Fruit fly (Drosophila melanogaster) whole organism, pupa: ENCODE results near the gene dpp.
A peak's percentile ranks its signal among the peaks of the same experiment; 100 is the strongest.

Experiments
- CG10348 ChIP-seq: fragments of 200-800 bp; sonication (Bioruptor generic); IDR thresholded peaks from 2 replicates; pipeline ENCODE4 v1.3.6; 2022; ENCODE audit warnings: missing biosample characterization, missing genetic modification characterization
- CG12605 ChIP-seq: fragments of 200-800 bp; sonication (Bioruptor generic); IDR thresholded peaks from 2 replicates; pipeline ENCODE4 v1.3.6; 2022; ENCODE audit warnings: missing biosample characterization, missing genetic modification characterization
- CG13204 ChIP-seq: fragments of 200-800 bp; sonication (Bioruptor generic); optimal IDR thresholded peaks from 2 replicates; lab custom pipeline; 2018; ENCODE audit warnings: missing biosample characterization, mild to moderate bottlenecking, missing genetic modification characterization, moderate library complexity
- CG14655 ChIP-seq: fragments of 200-800 bp; sonication (Bioruptor generic); optimal IDR thresholded peaks from 3 replicates; lab custom pipeline; 2017; ENCODE audit warnings: mild to moderate bottlenecking, missing biosample characterization, missing genetic modification reagents, missing genetic modification characterization
- CG15710 ChIP-seq: fragments of 200-800 bp; sonication (Bioruptor generic); optimal IDR thresholded peaks from 2 replicates; lab custom pipeline; 2018; ENCODE audit warnings: missing biosample characterization, mild to moderate bottlenecking, missing genetic modification characterization, moderate library complexity
- CG17806 ChIP-seq: fragments of 200-800 bp; sonication (Bioruptor generic); optimal IDR thresholded peaks from 2 replicates; lab custom pipeline; 2018; ENCODE audit warnings: missing biosample characterization, mild to moderate bottlenecking, missing genetic modification characterization, moderate library complexity
- CG32121 ChIP-seq: fragments of 200-800 bp; sonication (Bioruptor generic); IDR thresholded peaks from 2 replicates; pipeline ENCODE4 v1.3.6; 2022; ENCODE audit warnings: missing biosample characterization, missing genetic modification characterization
- CG34367 ChIP-seq: fragments of 200-800 bp; sonication (Bioruptor generic); optimal IDR thresholded peaks from 2 replicates; lab custom pipeline; 2018; ENCODE audit warnings: missing biosample characterization, mild to moderate bottlenecking, missing genetic modification characterization
- CG4496 ChIP-seq: fragments of 200-800 bp; sonication (Bioruptor generic); IDR thresholded peaks from 3 replicates; pipeline ENCODE4 v1.3.6; 2022; ENCODE audit warnings: missing biosample characterization, missing genetic modification characterization
- CG8159 ChIP-seq: fragments of 200-800 bp; sonication (Bioruptor generic); optimal IDR thresholded peaks from 3 replicates; lab custom pipeline; 2018; ENCODE audit warnings: missing biosample characterization, mild to moderate bottlenecking, missing genetic modification characterization, moderate library complexity
- CG8301 ChIP-seq: fragments of 200-800 bp; sonication (Bioruptor generic); optimal IDR thresholded peaks from 2 replicates; lab custom pipeline; 2018; ENCODE audit warnings: missing biosample characterization, mild to moderate bottlenecking, missing genetic modification characterization
- CG9948 ChIP-seq: fragments of 200-800 bp; sonication (Bioruptor generic); optimal IDR thresholded peaks from 2 replicates; lab custom pipeline; 2018; ENCODE audit warnings: missing biosample characterization, mild to moderate bottlenecking, missing genetic modification characterization, moderate library complexity
- D1 ChIP-seq: fragments of 200-800 bp; sonication (Bioruptor generic); optimal IDR thresholded peaks from 2 replicates; lab custom pipeline; 2018; ENCODE audit warnings: missing biosample characterization, mild to moderate bottlenecking, missing genetic modification characterization, moderate library complexity
- EcR ChIP-seq: fragments of 200-800 bp; sonication (Bioruptor generic); optimal IDR thresholded peaks from 3 replicates; lab custom pipeline; 2019; ENCODE audit warnings: missing biosample characterization, missing genetic modification characterization, mild to moderate bottlenecking, moderate library complexity, missing genetic modification reagents
- Ets98B ChIP-seq: fragments of 200-800 bp; sonication (Bioruptor generic); IDR thresholded peaks from 2 replicates; pipeline ENCODE4 v1.3.6; 2022; ENCODE audit warnings: missing biosample characterization, missing genetic modification characterization
- Pif1A ChIP-seq: fragments of 200-800 bp; sonication (Bioruptor generic); optimal IDR thresholded peaks from 3 replicates; lab custom pipeline; 2016; ENCODE audit warnings: missing biosample characterization, missing genetic modification characterization
- Pif1B ChIP-seq: fragments of 200-800 bp; sonication (Bioruptor generic); optimal IDR thresholded peaks from 3 replicates; lab custom pipeline; 2016; ENCODE audit warnings: missing biosample characterization, missing genetic modification characterization
- Snoo ChIP-seq: fragments of 200-800 bp; sonication (Bioruptor generic); optimal IDR thresholded peaks from 3 replicates; lab custom pipeline; 2017; ENCODE audit warnings: missing biosample characterization, mild to moderate bottlenecking, missing genetic modification characterization, inconsistent platforms
- fd96Ca ChIP-seq: fragments of 200-800 bp; sonication (Bioruptor generic); IDR thresholded peaks from 3 replicates; pipeline ENCODE4 v1.3.6; 2022; ENCODE audit warnings: missing biosample characterization, missing genetic modification characterization
- gl ChIP-seq: fragments of 200-800 bp; sonication (Bioruptor generic); optimal IDR thresholded peaks from 2 replicates; lab custom pipeline; 2018; ENCODE audit warnings: missing biosample characterization, mild to moderate bottlenecking, missing genetic modification characterization
- rn ChIP-seq: fragments of 200-800 bp; sonication (Bioruptor generic); IDR thresholded peaks from 2 replicates; pipeline ENCODE4 v1.3.6; 2022; ENCODE audit warnings: missing biosample characterization, missing genetic modification characterization

Gene dpp

DNA sequence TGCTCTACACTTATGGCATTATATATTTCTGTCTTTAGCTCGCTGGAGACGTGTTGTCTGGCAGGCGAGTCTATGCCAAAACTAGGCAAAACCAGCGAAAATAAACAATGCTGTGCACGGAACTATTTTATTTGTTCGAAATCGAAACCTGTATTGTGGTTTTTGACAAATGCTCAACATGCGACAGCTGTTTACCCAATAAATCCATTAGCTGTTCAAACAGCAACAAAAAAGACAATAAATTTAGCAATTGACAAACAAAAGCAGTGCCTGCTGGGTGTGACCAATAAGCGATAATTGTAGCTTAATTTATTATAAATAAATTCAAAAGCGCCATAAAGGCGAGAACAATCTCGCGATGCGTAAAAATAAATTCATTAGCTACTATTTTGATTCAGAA lies 44.6 kb downstream of the dpp start:
- no peak for TF ChIP-seq CG10348 (GFP tag; lab: Robert Waterston, UW)

DNA sequence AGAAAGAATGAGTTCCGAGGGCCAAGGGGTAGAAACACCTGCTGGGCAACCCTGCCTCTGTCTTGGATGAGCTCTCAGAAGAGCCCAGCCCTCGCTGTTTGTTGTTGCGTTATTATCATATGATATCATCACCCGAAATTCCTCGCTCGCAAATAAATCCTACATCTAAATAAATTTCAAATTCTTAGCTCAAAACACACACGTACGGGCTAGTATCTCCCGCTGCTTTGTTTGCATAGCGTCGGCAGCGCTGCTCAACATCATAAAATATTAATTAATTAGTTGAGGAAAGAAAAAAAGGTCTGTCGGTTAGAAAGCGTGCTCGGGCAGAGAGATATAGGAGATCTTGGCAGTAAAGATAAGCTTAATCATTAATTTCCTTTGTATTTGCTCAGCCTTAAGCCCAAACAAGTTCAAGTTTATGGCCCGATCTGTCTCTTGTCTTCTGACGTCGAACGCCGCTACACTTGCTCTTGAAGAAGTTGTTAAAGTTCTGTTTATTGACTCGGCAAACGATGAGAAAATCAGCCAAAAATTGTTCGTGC lies 45.7 kb downstream of the dpp start:
- no peak for TF ChIP-seq Pif1B (GFP tag; lab: Kevin White, UChicago)
- TF ChIP-seq Snoo (tag; lab: Kevin White, UChicago) = no peak
- TF ChIP-seq gl = no peak
- no peak for TF ChIP-seq CG17806
- no peak for TF ChIP-seq CG9948 (tag; lab: Kevin White, UChicago)
- no peak for TF ChIP-seq EcR
- TF ChIP-seq CG4496 (GFP tag; lab: Robert Waterston, UW) = no peak
- TF ChIP-seq, all 21 proteins: peak for 0

DNA sequence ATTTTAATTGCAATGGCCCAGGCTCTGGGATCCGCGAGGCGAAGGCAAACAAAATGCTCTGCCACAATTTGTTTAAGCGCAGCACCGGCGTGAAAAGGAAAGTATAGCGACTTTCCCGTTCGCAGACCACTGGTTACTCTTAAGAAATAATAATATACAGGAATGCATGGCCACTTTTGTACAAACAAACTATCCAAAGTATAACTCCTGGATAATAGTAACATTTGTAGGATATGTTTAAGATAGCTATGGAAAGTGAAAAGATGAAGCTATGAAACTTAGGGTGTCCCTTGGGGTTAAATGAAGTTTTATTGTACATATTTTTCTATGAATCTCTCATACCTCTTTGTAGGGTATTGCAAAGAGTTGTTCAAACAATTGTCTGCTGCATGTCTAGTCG lies 50.2 kb downstream of the dpp start:
- peak; percentile 59; the same call in 1 of the 3 replicates for TF ChIP-seq CG4496 (GFP tag; lab: Robert Waterston, UW)
- peak; percentile 51 for TF ChIP-seq Ets98B (GFP tag; lab: Robert Waterston, UW)
- 0 out of 3 replicates have a peak, but pooled peaks have one; percentile 35 for TF ChIP-seq fd96Ca
- TF ChIP-seq CG8301 (tag; lab: Kevin White, UChicago) = peak; percentile 57
- peak; percentile 58 for TF ChIP-seq CG14655 (GFP tag; lab: Kevin White, UChicago)
- TF ChIP-seq CG10348 (GFP tag; lab: Robert Waterston, UW) = no peak
- peak; percentile 79 for TF ChIP-seq CG32121
- TF ChIP-seq gl = no peak
- TF ChIP-seq rn (GFP tag; lab: Robert Waterston, UW) = 0 out of 2 replicates have a peak, but pooled peaks have one; percentile 16

dm6 chr2L:2481156-2481712 lies 53.1 kb downstream of the dpp start:
- TF ChIP-seq gl (peak; percentile 48), CG8301 (tag; lab: Kevin White, UChicago) (no peak), Ets98B (GFP tag; lab: Robert Waterston, UW) (no peak), CG15710 (tag; lab: Kevin White, UChicago) (peak; percentile 81), CG14655 (GFP tag; lab: Kevin White, UChicago) (peak; percentile 6), CG4496 (GFP tag; lab: Robert Waterston, UW) (0 out of 3 replicates have a peak, but pooled peaks have one; percentile 44), CG17806 (peak; percentile 63), CG10348 (GFP tag; lab: Robert Waterston, UW) (no peak), EcR (no peak), Snoo (tag; lab: Kevin White, UChicago) (peak; percentile 48), CG8159 (tag; lab: Kevin White, UChicago) (peak; percentile 77), Pif1A (GFP tag; lab: Kevin White, UChicago) (peak; percentile 55), Pif1B (GFP tag; lab: Kevin White, UChicago) (peak; percentile 66), CG9948 (tag; lab: Kevin White, UChicago) (peak; percentile 57), CG13204 (GFP tag; lab: Kevin White, UChicago) (peak; percentile 17), CG34367 (tag; lab: Kevin White, UChicago) (peak; percentile 54), rn (GFP tag; lab: Robert Waterston, UW) (0 out of 2 replicates have a peak, but pooled peaks have one; percentile 4), CG12605 (GFP tag; lab: Robert Waterston, UW) (no peak), D1 (tag; lab: Kevin White, UChicago) (no peak)
- TF ChIP-seq, all 21 proteins: peak for 13

dm6 chr2L:2483720-2484507 lies 55.7 kb downstream of the dpp start:
- TF ChIP-seq D1 (tag; lab: Kevin White, UChicago) (peak; percentile 33), Pif1A (GFP tag; lab: Kevin White, UChicago) (peak; percentile 3), Pif1B (GFP tag; lab: Kevin White, UChicago) (no peak), CG32121 (no peak), CG14655 (GFP tag; lab: Kevin White, UChicago) (no peak), gl (no peak), CG15710 (tag; lab: Kevin White, UChicago) (peak; percentile 53), CG8159 (tag; lab: Kevin White, UChicago) (peak; percentile 68), CG13204 (GFP tag; lab: Kevin White, UChicago) (no peak), CG9948 (tag; lab: Kevin White, UChicago) (peak; percentile 55), CG17806 (peak; percentile 56), CG10348 (GFP tag; lab: Robert Waterston, UW) (no peak), Ets98B (GFP tag; lab: Robert Waterston, UW) (no peak), Snoo (tag; lab: Kevin White, UChicago) (peak; percentile 8), EcR (no peak), rn (GFP tag; lab: Robert Waterston, UW) (no peak), CG4496 (GFP tag; lab: Robert Waterston, UW) (no peak), CG8301 (tag; lab: Kevin White, UChicago) (no peak), CG34367 (tag; lab: Kevin White, UChicago) (peak; percentile 34), CG12605 (GFP tag; lab: Robert Waterston, UW) (no peak), fd96Ca (no peak)
- TF ChIP-seq, all 21 proteins: peak for 8
